Worm (Caenorhabditis elegans): ENCODE results near the gene F13E9.11.

- no peak for TF ChIP-seq lsy-27 (tag; optimal IDR thresholded peaks at IDR 0.05; ENCODE audit: borderline replicate concordance, insufficient read depth)
- no peak for TF ChIP-seq ztf-18 (tag; optimal IDR thresholded peaks at IDR 0.05)
- no peak for TF ChIP-seq attf-3 (GFP tag; conservative IDR thresholded peaks at IDR 0.05)
- TF ChIP-seq C06A6.2 (GFP tag; conservative IDR thresholded peaks at IDR 0.05), result no peak
- TF ChIP-seq D2030.7 (GFP tag; IDR thresholded peaks at IDR 0.05), result no peak
- no peak for TF ChIP-seq ceh-91 (GFP tag; IDR thresholded peaks at IDR 0.05)
- TF ChIP-seq B0261.1 (tag; optimal IDR thresholded peaks at IDR 0.05), result no peak
- TF ChIP-seq F37B4.10 (GFP tag; IDR thresholded peaks at IDR 0.05), result no peak
- TF ChIP-seq pha-4 (tag; optimal IDR thresholded peaks at IDR 0.05), result no peak
- no peak for TF ChIP-seq nfya-2 (GFP tag; IDR thresholded peaks at IDR 0.05)
- TF ChIP-seq unc-62 (GFP tag; optimal IDR thresholded peaks at IDR 0.05), result no peak
These were observed 30.2 kb upstream of the F13E9.11 start, which contains the start of the genes F13E9.9 and F13E9.19 for ce11 chrIV:10899091-10899490.
